Fruit fly (Drosophila melanogaster): ENCODE results near the gene CG3942.

DNA sequence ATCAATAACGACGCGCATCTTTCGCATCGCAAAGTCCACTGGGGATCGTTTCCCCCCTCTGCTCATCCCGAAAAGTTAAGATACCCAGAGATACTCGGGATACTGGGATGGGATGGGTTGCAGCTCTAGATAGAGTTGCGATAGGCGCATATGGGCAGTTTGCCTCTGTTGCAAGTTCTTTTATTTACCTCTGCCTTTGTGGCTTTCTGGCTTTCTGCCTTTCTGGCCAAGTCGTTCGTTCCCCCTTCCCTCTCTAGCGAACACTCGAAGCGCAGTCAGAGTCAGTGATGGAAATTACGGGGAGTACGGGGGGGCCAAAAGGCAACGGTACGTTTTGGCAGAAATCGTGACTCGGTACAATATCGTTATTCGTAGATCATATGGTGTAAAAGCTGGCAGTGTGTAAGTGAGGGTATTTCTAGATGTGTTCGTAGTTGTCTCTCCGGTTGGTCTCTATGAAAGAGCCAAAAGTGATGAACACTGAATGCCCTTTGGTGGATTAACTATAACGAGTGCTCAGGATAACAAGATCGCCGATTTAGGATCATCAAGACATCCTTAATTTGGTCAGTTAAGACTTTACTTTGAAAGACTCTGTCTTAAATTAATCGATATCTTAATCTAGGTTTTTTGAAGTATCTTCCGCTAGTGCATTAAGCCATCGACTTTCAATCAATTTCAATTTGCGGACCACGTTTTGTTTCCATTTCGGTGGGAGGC, 34.8 kb downstream of the CG3942 start:
- TF ChIP-seq psq (optimal IDR thresholded peaks at IDR 0.05) (no peak), Dll (optimal IDR thresholded peaks at IDR 0.05) (no peak), pan (optimal IDR thresholded peaks at IDR 0.05) (no peak)

Measured in whole organism.